Worm (Caenorhabditis elegans): Measurements from ENCODE around the gene idpp-11.

ce11 chrX:7800370-7800769 lies 42.0 kb upstream of the idpp-11 start:
- no peak for TF ChIP-seq flt-1 (GFP tag; IDR thresholded peaks at IDR 0.05)
- no peak for TF ChIP-seq ref-1 (GFP tag; conservative IDR thresholded peaks at IDR 0.05)
- no peak for TF ChIP-seq med-1 (GFP tag; optimal IDR thresholded peaks at IDR 0.05; ENCODE audit: insufficient read depth)
- no peak for TF ChIP-seq ztf-23 (GFP tag; IDR thresholded peaks at IDR 0.05)
- TF ChIP-seq tab-1 (GFP tag; IDR thresholded peaks at IDR 0.05): no peak
- TF ChIP-seq T22C8.4 (GFP tag; IDR thresholded peaks at IDR 0.05): no peak
- no peak for TF ChIP-seq ztf-29 (GFP tag; IDR thresholded peaks at IDR 0.05)
- no peak for TF ChIP-seq klf-2 (GFP tag; conservative IDR thresholded peaks at IDR 0.05)
- no peak for TF ChIP-seq cog-1 (tag; optimal IDR thresholded peaks at IDR 0.05)

Measured in whole organism, midembryonic.